Worm (Caenorhabditis elegans) whole organism, L1 larva: ENCODE data around the gene C07D10.6.

ENCODE experiments used
- aly-2 ChIP-seq: fragments of 150-350 bp; optimal IDR thresholded peaks from 2 replicates; lab custom pipeline; 2014; ENCODE audit warnings: missing biosample characterization, missing genetic modification characterization
- blmp-1 ChIP-seq: fragments of 150-350 bp; optimal IDR thresholded peaks from 2 replicates; lab custom pipeline; 2014; ENCODE audit warnings: missing biosample characterization, missing genetic modification characterization
- ceh-82 ChIP-seq, 3 experiments: fragments of 150-350 bp in 1 of 3; sonication (generic microtip) in 2 of 3; optimal IDR thresholded peaks; 2 replicates each; lab custom pipeline; 2014 to 2017; ENCODE audit warnings: missing biosample characterization in 3 of 3, missing genetic modification characterization in 3 of 3
- ceh-90 ChIP-seq: sonication (generic microtip); optimal IDR thresholded peaks from 2 replicates; lab custom pipeline; 2016; ENCODE audit warnings: missing genetic modification characterization, missing compliant biosample characterization
- dpl-1 ChIP-seq, 3 experiments: fragments of 150-350 bp in 2 of 3; sonication (generic microtip) in 1 of 3; optimal IDR thresholded peaks; 2 replicates each; lab custom pipeline; 2014 to 2017; ENCODE audit warnings: missing biosample characterization in 3 of 3, missing genetic modification characterization in 3 of 3, missing genetic modification reagents in 3 of 3
- fos-1 ChIP-seq: fragments of 150-350 bp; optimal IDR thresholded peaks from 2 replicates; lab custom pipeline; 2014; ENCODE audit warnings: missing biosample characterization, missing genetic modification characterization
- lin-13 ChIP-seq: fragments of 150-350 bp; optimal IDR thresholded peaks from 2 replicates; lab custom pipeline; 2014; ENCODE audit warnings: missing biosample characterization, missing genetic modification reagents, missing genetic modification characterization
- nhr-11 ChIP-seq: fragments of 150-350 bp; optimal IDR thresholded peaks from 2 replicates; lab custom pipeline; 2014; ENCODE audit warnings: missing biosample characterization, missing genetic modification characterization
- nhr-76 ChIP-seq: sonication (generic microtip); optimal IDR thresholded peaks from 2 replicates; lab custom pipeline; 2017; ENCODE audit warnings: missing biosample characterization, missing genetic modification characterization
- unc-62 ChIP-seq: fragments of 150-350 bp; optimal IDR thresholded peaks from 2 replicates; lab custom pipeline; 2014; ENCODE audit warnings: missing biosample characterization, missing genetic modification reagents, missing genetic modification characterization
- vab-15 ChIP-seq: sonication (generic microtip); optimal IDR thresholded peaks from 2 replicates; lab custom pipeline; 2017; ENCODE audit warnings: missing genotype, mild to moderate bottlenecking, missing genetic modification characterization, missing compliant biosample characterization
- ztf-11 ChIP-seq, 2 experiments: sonication (generic microtip); optimal IDR thresholded peaks; 2 replicates each; lab custom pipeline; 2016 to 2017; ENCODE audit warnings: missing genetic modification characterization in 2 of 2, missing biosample characterization in 1 of 2, missing compliant biosample characterization in 1 of 2

DNA sequence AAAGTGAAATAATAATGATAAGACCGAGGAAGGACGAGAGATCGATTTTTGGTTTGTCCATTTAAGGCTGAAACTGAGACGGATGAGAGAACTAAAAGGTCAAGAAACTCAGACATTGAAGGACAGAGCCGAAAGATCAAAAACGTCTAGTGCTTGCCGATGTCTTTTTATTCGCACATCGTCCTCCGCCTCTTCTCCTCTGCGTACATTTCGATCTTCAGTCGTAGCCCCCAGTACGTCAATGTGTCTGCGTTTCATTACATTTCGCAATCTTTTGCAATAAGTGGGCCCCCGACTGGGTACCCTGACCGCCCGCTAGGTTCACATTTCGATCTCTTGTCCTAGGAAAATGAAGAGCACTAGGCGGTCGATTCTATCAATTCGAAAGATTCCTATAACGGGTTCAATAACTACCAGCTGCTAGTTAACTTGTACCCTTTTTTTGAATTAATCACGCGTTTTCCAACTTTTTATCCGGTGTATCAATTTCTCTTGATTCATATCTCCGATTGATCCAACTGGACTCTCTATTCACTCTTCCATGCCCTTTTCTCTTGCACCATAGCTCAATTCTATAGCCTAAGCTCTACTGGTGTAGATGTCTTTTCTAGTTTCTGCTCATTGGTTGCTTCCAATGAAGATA lies 13.1 kb downstream of the C07D10.6 start:
- TF ChIP-seq lin-13 (GFP tag; lab: Kevin White, UChicago) (no peak), ceh-90 (no peak), ceh-82 (tag; optimal IDR thresholded peaks at IDR 0.05; lab: Kevin White, UChicago) (peak; percentile 50 to 76 (median 71)), ztf-11 (tag; optimal IDR thresholded peaks at IDR 0.05; lab: Kevin White, UChicago) (no peak), fos-1 (tag; lab: Kevin White, UChicago) (no peak), blmp-1 (peak; percentile 57), unc-62 (GFP tag; lab: Kevin White, UChicago) (no peak), dpl-1 (GFP tag; optimal IDR thresholded peaks at IDR 0.05; lab: Kevin White, UChicago) (peak in 2 of 3 experiments; percentile 1 to 3), nhr-11 (no peak), nhr-76 (tag; lab: Kevin White, UChicago) (no peak), aly-2 (tag; lab: Kevin White, UChicago) (no peak), vab-15 (tag; lab: Kevin White, UChicago) (no peak)
